Fruit fly (Drosophila melanogaster) whole organism, prepupa: ENCODE measurements around the gene Or74a.

ENCODE experiments used
- CG10631 ChIP-seq: fragments of 200-800 bp; sonication (Bioruptor generic); optimal IDR thresholded peaks from 2 replicates; lab custom pipeline; 2016; ENCODE audit warnings: missing biosample characterization, missing genetic modification characterization
- CG11294 ChIP-seq: fragments of 200-800 bp; sonication (Bioruptor generic); IDR thresholded peaks from 2 replicates; pipeline ENCODE4 v1.3.6; 2022; ENCODE audit warnings: missing biosample characterization, missing genetic modification characterization
- CG11902 ChIP-seq: fragments of 200-800 bp; sonication (Bioruptor generic); optimal IDR thresholded peaks from 3 replicates; lab custom pipeline; 2016; ENCODE audit warnings: missing biosample characterization, missing genetic modification characterization
- CG3032 ChIP-seq: fragments of 200-800 bp; optimal IDR thresholded peaks from 2 replicates; lab custom pipeline; 2019; ENCODE audit warnings: missing biosample characterization, mild to moderate bottlenecking, missing genetic modification characterization, moderate library complexity
- CG31627 ChIP-seq: fragments of 200-800 bp; sonication (Bioruptor generic); optimal IDR thresholded peaks from 3 replicates; lab custom pipeline; 2016; ENCODE audit warnings: missing biosample characterization, missing genetic modification characterization
- CG32006 ChIP-seq: fragments of 200-800 bp; sonication (Bioruptor generic); optimal IDR thresholded peaks from 3 replicates; lab custom pipeline; 2017; ENCODE audit warnings: missing biosample characterization, mild to moderate bottlenecking, missing genetic modification characterization
- CG6163 ChIP-seq: fragments of 200-800 bp; sonication (Bioruptor generic); IDR thresholded peaks from 3 replicates; pipeline ENCODE4 v1.3.6; 2022; ENCODE audit warnings: missing biosample characterization, missing genetic modification characterization
- CG6276 ChIP-seq: fragments of 200-800 bp; sonication (Bioruptor generic); optimal IDR thresholded peaks from 2 replicates; lab custom pipeline; 2017; ENCODE audit warnings: missing biosample characterization, mild to moderate bottlenecking, missing genetic modification characterization
- CG6792 ChIP-seq: fragments of 200-800 bp; sonication (Bioruptor generic); optimal IDR thresholded peaks from 3 replicates; lab custom pipeline; 2016; ENCODE audit warnings: missing biosample characterization, missing genetic modification characterization
- CG6808 ChIP-seq: fragments of 200-800 bp; sonication (Bioruptor generic); optimal IDR thresholded peaks from 3 replicates; lab custom pipeline; 2017; ENCODE audit warnings: missing biosample characterization, missing genetic modification characterization, mild to moderate bottlenecking, moderate library complexity, missing genetic modification reagents
- CG6854 ChIP-seq: fragments of 200-800 bp; sonication (Bioruptor generic); optimal IDR thresholded peaks from 2 replicates; lab custom pipeline; 2017; ENCODE audit warnings: missing biosample characterization, mild to moderate bottlenecking, missing genetic modification characterization
- CG7368 ChIP-seq: fragments of 200-800 bp; sonication (Bioruptor generic); optimal IDR thresholded peaks from 3 replicates; lab custom pipeline; 2016; ENCODE audit warnings: missing biosample characterization, missing genetic modification characterization
- CG8119 ChIP-seq: fragments of 200-800 bp; sonication (Bioruptor generic); IDR thresholded peaks from 3 replicates; pipeline ENCODE4 v1.3.6; 2022; ENCODE audit warnings: missing biosample characterization, missing genetic modification characterization
- CG8319 ChIP-seq: fragments of 200-800 bp; sonication (Bioruptor generic); optimal IDR thresholded peaks from 3 replicates; lab custom pipeline; 2016; ENCODE audit warnings: missing biosample characterization, missing genetic modification characterization
- CG9139 ChIP-seq: fragments of 200-800 bp; sonication (Bioruptor generic); optimal IDR thresholded peaks from 3 replicates; lab custom pipeline; 2017; ENCODE audit warnings: missing biosample characterization, mild to moderate bottlenecking, missing genetic modification characterization
- Eip75B ChIP-seq: fragments of 200-800 bp; sonication (Bioruptor generic); optimal IDR thresholded peaks from 3 replicates; lab custom pipeline; 2016; ENCODE audit warnings: missing biosample characterization, missing genetic modification characterization
- Eip93F ChIP-seq: fragments of 200-800 bp; sonication (Bioruptor generic); optimal IDR thresholded peaks from 2 replicates; lab custom pipeline; 2016; ENCODE audit warnings: missing biosample characterization, mild to moderate bottlenecking, missing genetic modification characterization
- Ets21C ChIP-seq: fragments of 200-800 bp; sonication (Bioruptor generic); optimal IDR thresholded peaks from 3 replicates; lab custom pipeline; 2016; ENCODE audit warnings: missing biosample characterization, missing genetic modification characterization
- Ets96B ChIP-seq: fragments of 200-800 bp; optimal IDR thresholded peaks from 2 replicates; lab custom pipeline; 2019; ENCODE audit warnings: missing biosample characterization, mild to moderate bottlenecking, missing genetic modification characterization, moderate library complexity
- Hr38 ChIP-seq: sonication (Bioruptor generic); optimal IDR thresholded peaks from 2 replicates; lab custom pipeline; 2016; ENCODE audit warnings: missing biosample characterization, missing genetic modification characterization
- Sox14 ChIP-seq: fragments of 200-800 bp; sonication (Bioruptor generic); optimal IDR thresholded peaks from 3 replicates; lab custom pipeline; 2016; ENCODE audit warnings: missing biosample characterization, missing genetic modification characterization
- achi ChIP-seq: fragments of 200-800 bp; sonication (Bioruptor generic); optimal IDR thresholded peaks from 3 replicates; lab custom pipeline; 2016; ENCODE audit warnings: missing biosample characterization, missing genetic modification characterization
- acj6 ChIP-seq: fragments of 200-800 bp; sonication (Bioruptor generic); optimal IDR thresholded peaks from 3 replicates; lab custom pipeline; 2016; ENCODE audit warnings: missing biosample characterization, missing genetic modification characterization
- cyc ChIP-seq: fragments of 200-800 bp; sonication (Bioruptor generic); optimal IDR thresholded peaks from 3 replicates; lab custom pipeline; 2016; ENCODE audit warnings: missing biosample characterization, missing genetic modification characterization
- dac ChIP-seq: fragments of 200-800 bp; sonication (Bioruptor generic); optimal IDR thresholded peaks from 2 replicates; lab custom pipeline; 2017; ENCODE audit warnings: missing biosample characterization, mild to moderate bottlenecking, missing genetic modification characterization
- dsx ChIP-seq: fragments of 200-800 bp; optimal IDR thresholded peaks from 3 replicates; lab custom pipeline; 2019; ENCODE audit warnings: missing biosample characterization, mild to moderate bottlenecking, missing genetic modification characterization, moderate library complexity; ENCODE audit not compliant: poor library complexity, severe bottlenecking
- eg ChIP-seq: fragments of 200-800 bp; sonication (Bioruptor generic); IDR thresholded peaks from 3 replicates; pipeline ENCODE4 v1.3.6; 2022; ENCODE audit warnings: missing biosample characterization, missing genetic modification characterization
- fd85E ChIP-seq: fragments of 200-800 bp; sonication (Bioruptor generic); optimal IDR thresholded peaks from 3 replicates; lab custom pipeline; 2016; ENCODE audit warnings: missing biosample characterization, missing genetic modification characterization
- fkh ChIP-seq: fragments of 200-800 bp; sonication (Bioruptor generic); optimal IDR thresholded peaks from 3 replicates; lab custom pipeline; 2017; ENCODE audit warnings: missing biosample characterization, mild to moderate bottlenecking, missing genetic modification characterization, moderate library complexity
- lz ChIP-seq: fragments of 200-800 bp; sonication (Bioruptor generic); optimal IDR thresholded peaks from 3 replicates; lab custom pipeline; 2016; ENCODE audit warnings: missing biosample characterization, missing genetic modification characterization
- net ChIP-seq: fragments of 200-800 bp; sonication (Bioruptor generic); optimal IDR thresholded peaks from 3 replicates; lab custom pipeline; 2016; ENCODE audit warnings: missing biosample characterization, missing genetic modification characterization
- salr ChIP-seq, 2 experiments: fragments of 200-800 bp; sonication (Bioruptor generic); optimal IDR thresholded peaks; 3 replicates each; lab custom pipeline; 2016 to 2018; ENCODE audit warnings: missing biosample characterization in 2 of 2, missing genetic modification characterization in 2 of 2, mild to moderate bottlenecking in 1 of 2
- svp ChIP-seq: fragments of 200-800 bp; sonication (Bioruptor generic); peaks from one replicate; lab custom pipeline; 2016; ENCODE audit warnings: missing biosample characterization, missing genetic modification characterization
- vri ChIP-seq: fragments of 200-800 bp; sonication (Bioruptor generic); optimal IDR thresholded peaks from 3 replicates; lab custom pipeline; 2016; ENCODE audit warnings: missing biosample characterization, mild to moderate bottlenecking, missing genetic modification characterization

Gene Or74a

DNA sequence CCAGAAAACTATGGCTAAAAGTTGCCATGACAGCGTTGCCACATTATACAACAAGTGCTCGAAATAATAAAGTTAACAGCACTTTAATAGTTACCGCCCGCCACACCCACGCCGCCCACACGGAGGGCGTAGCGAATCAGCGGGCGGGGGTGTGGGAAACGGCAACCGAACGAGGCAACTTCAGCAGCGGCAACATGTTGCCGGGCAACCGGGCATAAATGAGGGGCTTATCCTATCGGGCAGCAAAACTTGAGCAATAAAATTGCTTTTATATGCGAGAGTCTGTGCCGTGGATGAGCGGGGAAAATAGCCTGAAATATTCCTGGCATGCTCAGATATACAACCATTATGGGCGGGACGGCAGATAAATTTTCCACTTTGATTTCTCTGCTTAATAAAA lies 12.7 kb downstream of the Or74a start:
- TF ChIP-seq vri: no peak
- TF ChIP-seq acj6 (GFP tag; lab: Kevin White, UChicago): no peak
- TF ChIP-seq CG31627: no peak
- no peak for TF ChIP-seq fkh (GFP tag; lab: Kevin White, UChicago)
- TF ChIP-seq Ets21C (GFP tag; lab: Kevin White, UChicago): no peak
- no peak for TF ChIP-seq Ets96B (tag; lab: Kevin White, UChicago)
- TF ChIP-seq CG8319 (GFP tag; lab: Kevin White, UChicago): no peak
- no peak for TF ChIP-seq CG6792 (GFP tag; lab: Kevin White, UChicago)
- no peak for TF ChIP-seq CG6163
- no peak for TF ChIP-seq CG11902 (GFP tag; lab: Kevin White, UChicago)
- no peak for TF ChIP-seq CG8119 (GFP tag; lab: Robert Waterston, UW)
- TF ChIP-seq net (GFP tag; lab: Kevin White, UChicago): no peak
- TF ChIP-seq CG6276: no peak
- no peak for TF ChIP-seq lz (GFP tag; lab: Kevin White, UChicago)
- TF ChIP-seq CG3032 (tag; lab: Kevin White, UChicago): no peak
- no peak for TF ChIP-seq cyc
- TF ChIP-seq CG6854: no peak
- TF ChIP-seq eg (GFP tag; lab: Robert Waterston, UW): no peak

DNA sequence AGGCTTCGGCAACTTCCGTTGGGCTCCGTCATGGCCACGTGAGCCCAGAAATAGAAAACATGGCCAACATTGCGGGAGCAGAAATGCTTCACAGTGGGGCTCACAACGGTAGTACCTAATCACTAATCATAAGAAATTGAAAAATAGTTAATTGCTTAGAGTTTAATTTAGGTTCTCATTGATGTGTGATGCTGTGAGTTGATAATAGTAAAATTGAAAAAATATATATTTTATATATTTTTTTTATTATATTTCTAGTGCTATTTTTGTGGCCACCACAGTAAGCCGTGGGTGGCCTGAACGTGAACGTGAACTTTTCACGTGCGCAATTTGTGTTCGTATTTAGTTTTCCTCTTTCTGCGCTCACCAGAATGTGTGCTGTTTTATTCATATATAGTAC lies 18.5 kb downstream of the Or74a start:
- TF ChIP-seq CG32006 (GFP tag; lab: Kevin White, UChicago) (peak; percentile 6), Ets21C (GFP tag; lab: Kevin White, UChicago) (no peak), eg (GFP tag; lab: Robert Waterston, UW) (0 out of 3 replicates have a peak, but pooled peaks have one; percentile 12)

DNA sequence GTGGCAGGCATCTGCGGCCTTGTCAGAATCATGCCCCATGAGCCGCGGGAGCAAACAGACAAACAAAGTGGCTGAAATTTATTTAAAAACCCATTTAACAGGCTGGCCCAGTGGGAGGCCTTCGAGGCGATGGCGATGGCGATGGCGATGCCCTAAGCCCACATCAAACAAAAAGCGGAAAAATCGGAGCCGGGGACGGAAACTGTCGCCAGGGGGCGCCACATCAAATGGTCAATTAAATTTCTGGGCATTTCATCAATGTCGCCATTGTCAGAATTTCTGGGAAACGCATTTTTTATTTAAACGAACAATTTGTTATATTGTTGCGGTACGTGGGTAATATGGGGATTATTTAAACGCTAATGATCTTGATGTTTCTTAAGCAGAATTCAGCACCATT lies 36.8 kb downstream of the Or74a start:
- TF ChIP-seq CG9139 (GFP tag; lab: Kevin White, UChicago) (no peak), CG10631 (GFP tag; lab: Kevin White, UChicago) (no peak), Sox14 (GFP tag; lab: Kevin White, UChicago) (no peak), Ets21C (GFP tag; lab: Kevin White, UChicago) (no peak), CG6792 (GFP tag; lab: Kevin White, UChicago) (no peak), CG8319 (GFP tag; lab: Kevin White, UChicago) (no peak), Ets96B (tag; lab: Kevin White, UChicago) (no peak), fd85E (GFP tag; lab: Kevin White, UChicago) (no peak), achi (GFP tag; lab: Kevin White, UChicago) (no peak), Eip75B (GFP tag; lab: Kevin White, UChicago) (no peak), CG11294 (GFP tag; lab: Robert Waterston, UW) (no peak), CG31627 (no peak), dac (GFP tag; lab: Kevin White, UChicago) (no peak), salr (GFP tag; optimal IDR thresholded peaks at IDR 0.05; lab: Kevin White, UChicago) (no peak), CG6808 (GFP tag; lab: Kevin White, UChicago) (no peak), CG7368 (no peak), Hr38 (GFP tag; lab: Kevin White, UChicago) (no peak), svp (no peak), dsx (GFP tag; lab: Kevin White, UChicago) (no peak), Eip93F (GFP tag; lab: Kevin White, UChicago) (no peak)
